Worm (Caenorhabditis elegans) whole organism, L4 larva: Measurements from ENCODE around the gene T19D2.13.

Experiments used
- F26F4.8 ChIP-seq: fragments of 200-800 bp; sonication (Bioruptor generic); conservative IDR thresholded peaks from 2 replicates; pipeline ENCODE4 v1.3.6; 2022; ENCODE audit warnings: missing genetic modification characterization, missing compliant biosample characterization
- T26A8.4 ChIP-seq: fragments of 200-800 bp; sonication (Bioruptor generic); IDR thresholded peaks from 2 replicates; pipeline ENCODE4 v1.3.6; 2022; ENCODE audit warnings: missing genetic modification characterization, missing compliant biosample characterization
- Y105C5A.15 ChIP-seq: fragments of 200-800 bp; sonication (Bioruptor generic); IDR thresholded peaks from 2 replicates; pipeline ENCODE4 v1.3.6; 2022; ENCODE audit warnings: missing genetic modification characterization, missing compliant biosample characterization
- Y48G9A.11 ChIP-seq: fragments of 200-800 bp; sonication (Bioruptor generic); IDR thresholded peaks from 2 replicates; pipeline ENCODE4 v1.3.6; 2022; ENCODE audit warnings: missing genetic modification reagents, missing genetic modification characterization, missing compliant biosample characterization
- Y5F2A.4 ChIP-seq: fragments of 200-800 bp; sonication (Bioruptor generic); optimal IDR thresholded peaks from 2 replicates; lab custom pipeline; 2018; ENCODE audit warnings: mild to moderate bottlenecking, missing genetic modification characterization, missing compliant biosample characterization
- aha-1 ChIP-seq: fragments of 150-350 bp; peaks from one replicate; lab custom pipeline; 2014; ENCODE audit warnings: missing biosample characterization, missing genetic modification characterization
- aly-2 ChIP-seq: sonication (generic microtip); optimal IDR thresholded peaks from 2 replicates; lab custom pipeline; 2018; ENCODE audit warnings: missing biosample characterization, missing genetic modification characterization
- attf-4 ChIP-seq: sonication (generic microtip); optimal IDR thresholded peaks from 3 replicates; lab custom pipeline; 2017; ENCODE audit warnings: missing biosample characterization, missing genetic modification characterization
- ceh-28 ChIP-seq: fragments of 150-350 bp; optimal IDR thresholded peaks from 2 replicates; lab custom pipeline; 2014; ENCODE audit warnings: missing biosample characterization, missing genetic modification reagents, missing genetic modification characterization
- ceh-32 ChIP-seq: sonication (generic microtip); optimal IDR thresholded peaks from 2 replicates; lab custom pipeline; 2016; ENCODE audit warnings: mild to moderate bottlenecking, missing genetic modification characterization, missing compliant biosample characterization; ENCODE audit not compliant: poor library complexity
- ceh-44 ChIP-seq: fragments of 200-800 bp; sonication (Bioruptor generic); IDR thresholded peaks from 2 replicates; pipeline ENCODE4 v1.3.6; 2022; ENCODE audit warnings: missing genetic modification reagents, missing genetic modification characterization, missing compliant biosample characterization
- ceh-62 ChIP-seq: sonication (generic microtip); optimal IDR thresholded peaks from 2 replicates; lab custom pipeline; 2017; ENCODE audit warnings: missing biosample characterization, missing genetic modification characterization
- ces-1 ChIP-seq: fragments of 150-350 bp; sonication (generic microtip); optimal IDR thresholded peaks from 4 replicates; lab custom pipeline; 2014; ENCODE audit warnings: missing biosample characterization, missing genetic modification reagents, missing genetic modification characterization
- cey-2 ChIP-seq: sonication (generic microtip); optimal IDR thresholded peaks from 3 replicates; lab custom pipeline; 2017; ENCODE audit warnings: missing genetic modification characterization, mild to moderate bottlenecking, missing compliant biosample characterization, antibody characterized with exemption, borderline replicate concordance; ENCODE audit not compliant: insufficient read depth
- ctbp-1 ChIP-seq: fragments of 200-800 bp; sonication (Bioruptor generic); IDR thresholded peaks from 2 replicates; pipeline ENCODE4 v1.3.6; 2022; ENCODE audit warnings: missing genetic modification reagents, missing genetic modification characterization, missing compliant biosample characterization
- daf-12 ChIP-seq: fragments of 150-350 bp; optimal IDR thresholded peaks from 2 replicates; lab custom pipeline; 2014; ENCODE audit warnings: missing biosample characterization, missing genetic modification reagents, missing genetic modification characterization
- daf-16 ChIP-seq, 3 experiments: sonication (generic microtip); optimal IDR thresholded peaks; 2 replicates each; lab custom pipeline; 2016 to 2017; ENCODE audit warnings: missing genetic modification characterization in 3 of 3, missing genetic modification reagents in 3 of 3, mild to moderate bottlenecking in 2 of 3, missing compliant biosample characterization in 2 of 3, missing biosample characterization in 1 of 3, moderate library complexity in 1 of 3
- daf-19 ChIP-seq: fragments of 200-800 bp; sonication (Bioruptor generic); conservative IDR thresholded peaks from 2 replicates; pipeline ENCODE4 v1.3.6; 2022; ENCODE audit warnings: missing genetic modification characterization, missing compliant biosample characterization
- dmd-8 ChIP-seq: fragments of 200-800 bp; sonication (Bioruptor generic); IDR thresholded peaks from 2 replicates; pipeline ENCODE4 v1.3.6; 2022; ENCODE audit warnings: missing genetic modification characterization, missing compliant biosample characterization
- dmd-9 ChIP-seq: fragments of 200-800 bp; sonication (Bioruptor generic); IDR thresholded peaks from 2 replicates; pipeline ENCODE4 v1.3.6; 2022; ENCODE audit warnings: missing genetic modification reagents, missing genetic modification characterization, missing compliant biosample characterization
- dpl-1 ChIP-seq: fragments of 150-350 bp; optimal IDR thresholded peaks from 2 replicates; lab custom pipeline; 2014; ENCODE audit warnings: missing biosample characterization, missing genetic modification reagents, missing genetic modification characterization
- dve-1 ChIP-seq: sonication (generic microtip); optimal IDR thresholded peaks from 2 replicates; lab custom pipeline; 2017; ENCODE audit warnings: antibody characterized with exemption, mild to moderate bottlenecking, missing genetic modification characterization, missing compliant biosample characterization; ENCODE audit not compliant: insufficient read depth
- gei-8 ChIP-seq: fragments of 200-800 bp; sonication (Bioruptor generic); optimal IDR thresholded peaks from 2 replicates; lab custom pipeline; 2018; ENCODE audit warnings: mild to moderate bottlenecking, missing genetic modification characterization, missing compliant biosample characterization
- hlh-30 ChIP-seq: sonication (generic microtip); optimal IDR thresholded peaks from 2 replicates; lab custom pipeline; 2017; ENCODE audit warnings: antibody characterized with exemption, mild to moderate bottlenecking, missing genetic modification characterization, missing compliant biosample characterization; ENCODE audit not compliant: insufficient read depth
- hmg-1.1 ChIP-seq: fragments of 200-800 bp; sonication (Bioruptor generic); IDR thresholded peaks from 2 replicates; pipeline ENCODE4 v1.3.6; 2022; ENCODE audit warnings: missing genetic modification reagents, missing genetic modification characterization, missing compliant biosample characterization
- jun-1 ChIP-seq: fragments of 150-350 bp; optimal IDR thresholded peaks from 2 replicates; lab custom pipeline; 2014; ENCODE audit warnings: missing biosample characterization, missing genetic modification reagents, missing genetic modification characterization
- lim-7 ChIP-seq: fragments of 200-800 bp; sonication (Bioruptor generic); IDR thresholded peaks from 2 replicates; pipeline ENCODE4 v1.3.6; 2022; ENCODE audit warnings: missing genetic modification characterization, missing compliant biosample characterization
- lin-38 ChIP-seq: fragments of 200-800 bp; sonication (Bioruptor generic); IDR thresholded peaks from 2 replicates; pipeline ENCODE4 v1.3.6; 2022; ENCODE audit warnings: missing genetic modification reagents, missing genetic modification characterization, missing compliant biosample characterization
- lsy-2 ChIP-seq, 2 experiments: fragments of 150-350 bp in 1 of 2; sonication (generic microtip) in 1 of 2; optimal IDR thresholded peaks; 2 replicates each; lab custom pipeline; 2014 to 2017; ENCODE audit warnings: missing biosample characterization in 2 of 2, missing genetic modification characterization in 2 of 2
- madf-5 ChIP-seq, 2 experiments: fragments of 200-800 bp; sonication (Bioruptor generic); IDR thresholded peaks; 2 replicates each; pipeline ENCODE4 v1.3.6; 2022; ENCODE audit warnings: missing compliant biosample characterization in 2 of 2, missing genetic modification characterization in 2 of 2
- mdl-1 ChIP-seq, 2 experiments: fragments of 150-350 bp in 1 of 2; sonication (generic microtip) in 1 of 2; optimal IDR thresholded peaks; 2 replicates each; lab custom pipeline; 2014 to 2017; ENCODE audit warnings: missing biosample characterization in 2 of 2, missing genetic modification characterization in 2 of 2
- mxl-2 ChIP-seq: fragments of 200-800 bp; sonication (Bioruptor generic); conservative IDR thresholded peaks from 2 replicates; pipeline ENCODE4 v1.3.6; 2022; ENCODE audit warnings: missing genetic modification reagents, missing genetic modification characterization, missing compliant biosample characterization
- nhr-10 ChIP-seq: fragments of 150-350 bp; optimal IDR thresholded peaks from 2 replicates; lab custom pipeline; 2014; ENCODE audit warnings: missing biosample characterization, missing genetic modification characterization
- nhr-28 ChIP-seq: fragments of 150-350 bp; optimal IDR thresholded peaks from 2 replicates; lab custom pipeline; 2014; ENCODE audit warnings: missing biosample characterization, missing genetic modification characterization
- nhr-76 ChIP-seq: fragments of 150-350 bp; optimal IDR thresholded peaks from 2 replicates; lab custom pipeline; 2014; ENCODE audit warnings: missing biosample characterization, missing genetic modification characterization
- nhr-77 ChIP-seq: fragments of 150-350 bp; optimal IDR thresholded peaks from 2 replicates; lab custom pipeline; 2014; ENCODE audit warnings: missing biosample characterization, missing genetic modification characterization
- pha-4 ChIP-seq, 2 experiments: fragments of 150-350 bp in 1 of 2; fragments of 200-800 bp in 1 of 2; sonication (Bioruptor generic) in 1 of 2; IDR thresholded peaks in 1 of 2; optimal IDR thresholded peaks in 1 of 2; 2 replicates each; pipeline versions ENCODE4 v1.3.6 to Lab custom; 2014 to 2022; ENCODE audit warnings: missing genetic modification characterization in 2 of 2, missing genetic modification reagents in 2 of 2, missing biosample characterization in 1 of 2, missing compliant biosample characterization in 1 of 2
- sdz-12 ChIP-seq: fragments of 200-800 bp; sonication (Bioruptor generic); optimal IDR thresholded peaks from 2 replicates; lab custom pipeline; 2018; ENCODE audit warnings: mild to moderate bottlenecking, missing genetic modification characterization, missing compliant biosample characterization
- set-16 ChIP-seq: fragments of 200-800 bp; sonication (Bioruptor generic); IDR thresholded peaks from 2 replicates; pipeline ENCODE4 v1.3.6; 2022; ENCODE audit warnings: missing genetic modification reagents, missing genetic modification characterization, missing compliant biosample characterization
- spr-3 ChIP-seq: fragments of 200-800 bp; sonication (Bioruptor generic); optimal IDR thresholded peaks from 2 replicates; lab custom pipeline; 2018; ENCODE audit warnings: mild to moderate bottlenecking, missing genetic modification characterization, missing compliant biosample characterization
- unc-130 ChIP-seq: sonication (generic microtip); optimal IDR thresholded peaks from 2 replicates; lab custom pipeline; 2016; ENCODE audit warnings: missing genetic modification reagents, missing genetic modification characterization, missing compliant biosample characterization
- unc-39 ChIP-seq: sonication (generic microtip); optimal IDR thresholded peaks from 2 replicates; lab custom pipeline; 2017; ENCODE audit warnings: missing biosample characterization, missing genetic modification characterization
- vab-7 ChIP-seq: fragments of 200-800 bp; sonication (Bioruptor generic); IDR thresholded peaks from 2 replicates; pipeline ENCODE4 v1.3.6; 2022; ENCODE audit warnings: missing genetic modification reagents, missing genetic modification characterization, missing compliant biosample characterization
- zfp-2 ChIP-seq: sonication (generic microtip); optimal IDR thresholded peaks from 2 replicates; lab custom pipeline; 2016; ENCODE audit warnings: mild to moderate bottlenecking, missing genetic modification characterization, missing compliant biosample characterization
- zfp-3 ChIP-seq: fragments of 200-800 bp; sonication (Bioruptor generic); conservative IDR thresholded peaks from 2 replicates; pipeline ENCODE4 v1.3.6; 2022; ENCODE audit warnings: missing genetic modification reagents, missing genetic modification characterization, missing compliant biosample characterization
- ztf-11 ChIP-seq: fragments of 150-350 bp; optimal IDR thresholded peaks from 2 replicates; lab custom pipeline; 2014; ENCODE audit warnings: missing biosample characterization, missing genetic modification characterization

The T19D2.13 gene

DNA sequence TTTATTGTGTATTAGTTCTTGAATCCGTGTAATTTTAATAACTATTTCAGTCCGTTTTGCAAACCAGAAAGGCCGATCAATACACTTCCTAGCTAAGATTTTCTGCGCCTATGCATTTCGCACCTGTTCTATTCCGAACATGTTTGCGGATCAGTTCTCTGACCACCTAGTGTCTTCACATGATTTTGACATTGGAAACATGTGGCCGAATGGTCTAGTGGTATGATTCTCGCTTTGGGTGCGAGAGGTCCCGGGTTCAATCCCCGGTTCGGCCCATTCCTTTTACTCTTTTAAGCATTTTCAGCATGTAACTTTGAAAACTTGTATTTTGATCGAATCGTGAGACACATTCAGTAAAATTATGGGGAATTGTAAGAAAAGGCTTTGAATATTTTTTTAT, 27.2 kb upstream of the T19D2.13 start (continued):
- TF ChIP-seq daf-16 (GFP tag; optimal IDR thresholded peaks at IDR 0.05; lab: Kevin White, UChicago) (peak in 1 of 2 experiments; percentile 24), daf-16 (tag; optimal IDR thresholded peaks at IDR 0.05; lab: Kevin White, UChicago) (peak; percentile 13), pha-4 (GFP tag; IDR thresholded peaks at IDR 0.05; lab: Robert Waterston, UW) (peak; percentile 84), pha-4 (tag; optimal IDR thresholded peaks at IDR 0.05; lab: Kevin White, UChicago) (no peak), T26A8.4 (GFP tag; lab: Robert Waterston, UW) (peak; percentile 18), ceh-32 (no peak), daf-19 (GFP tag; lab: Robert Waterston, UW) (no peak), hmg-1.1 (GFP tag; lab: Robert Waterston, UW) (peak; percentile 15), nhr-10 (tag; lab: Kevin White, UChicago) (no peak), ces-1 (GFP tag; lab: Kevin White, UChicago) (no peak), nhr-28 (no peak), lim-7 (GFP tag; lab: Robert Waterston, UW) (peak; percentile 82), nhr-77 (tag; lab: Kevin White, UChicago) (no peak)

DNA sequence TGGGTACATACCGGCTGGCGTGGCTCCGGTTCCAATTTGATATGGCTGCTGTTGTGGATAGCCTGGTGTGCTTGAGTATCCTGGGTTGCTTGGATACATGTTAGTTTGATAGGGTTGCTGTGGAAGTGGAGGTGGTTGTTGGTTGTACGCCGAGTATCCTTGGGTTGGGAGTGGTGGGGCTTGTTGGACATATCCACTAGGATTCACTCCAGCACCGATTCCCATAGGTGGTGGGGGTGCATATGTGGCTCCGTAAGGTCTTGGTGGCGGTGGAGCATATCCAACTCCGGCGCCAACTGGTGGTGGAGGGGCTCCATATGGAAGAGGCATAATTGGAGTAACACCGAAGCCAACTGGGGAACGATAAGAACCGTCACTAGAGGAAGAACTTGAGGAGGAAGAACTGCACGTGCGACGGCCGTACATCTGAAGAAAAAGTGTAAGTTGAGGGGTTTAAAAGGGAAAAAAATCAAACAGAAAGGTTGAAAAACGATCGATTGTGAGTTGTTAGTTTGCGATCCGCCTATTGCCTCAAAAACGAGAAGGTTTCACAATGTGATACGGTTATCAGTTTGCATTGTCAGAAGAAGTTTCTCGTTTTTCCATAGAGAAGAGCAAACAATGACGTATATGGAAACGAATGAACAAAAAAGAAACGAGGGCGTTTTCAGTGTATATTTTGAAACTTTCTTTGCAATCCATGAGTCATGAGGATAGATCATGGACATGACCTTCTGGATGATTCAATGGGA, 26.2 kb upstream of the T19D2.13 start, which contains the start of gene C16B8.3:
C16B8.3 (minus strand) TSS at position 426 of the 752 bp plus-strand sequence.
- TF ChIP-seq F26F4.8 (GFP tag; lab: Robert Waterston, UW) (no peak), pha-4 (GFP tag; IDR thresholded peaks at IDR 0.05; lab: Robert Waterston, UW) (no peak), pha-4 (tag; optimal IDR thresholded peaks at IDR 0.05; lab: Kevin White, UChicago) (no peak), hlh-30 (peak; percentile 48), ctbp-1 (no peak), unc-39 (tag; lab: Kevin White, UChicago) (no peak), zfp-2 (tag; lab: Kevin White, UChicago) (no peak), daf-19 (GFP tag; lab: Robert Waterston, UW) (no peak), Y5F2A.4 (GFP tag; lab: Kevin White, UChicago) (no peak), nhr-10 (tag; lab: Kevin White, UChicago) (no peak), zfp-3 (no peak), Y48G9A.11 (GFP tag; lab: Robert Waterston, UW) (no peak), unc-130 (GFP tag; lab: Kevin White, UChicago) (no peak), spr-3 (GFP tag; lab: Kevin White, UChicago) (no peak), nhr-28 (peak; percentile 66), lsy-2 (tag; optimal IDR thresholded peaks at IDR 0.05; lab: Kevin White, UChicago) (no peak), daf-12 (no peak), cey-2 (tag; lab: Kevin White, UChicago) (no peak), aly-2 (no peak), lin-38 (GFP tag; lab: Robert Waterston, UW) (no peak), Y105C5A.15 (GFP tag; lab: Robert Waterston, UW) (no peak), set-16 (peak; percentile 36), jun-1 (tag; lab: Kevin White, UChicago) (no peak), mdl-1 (tag; optimal IDR thresholded peaks at IDR 0.05; lab: Kevin White, UChicago) (peak in 1 of 2 experiments; percentile 66), dmd-8 (GFP tag; lab: Robert Waterston, UW) (no peak), dmd-9 (GFP tag; lab: Robert Waterston, UW) (no peak), dpl-1 (no peak), sdz-12 (GFP tag; lab: Kevin White, UChicago) (no peak), ceh-44 (GFP tag; lab: Robert Waterston, UW) (no peak), ceh-62 (tag; lab: Kevin White, UChicago) (no peak), ceh-28 (tag; lab: Kevin White, UChicago) (no peak), nhr-76 (no peak), mxl-2 (GFP tag; lab: Robert Waterston, UW) (no peak), attf-4 (tag; lab: Kevin White, UChicago) (no peak), dve-1 (peak; percentile 63), ztf-11 (no peak), madf-5 (GFP tag; IDR thresholded peaks at IDR 0.05; lab: Robert Waterston, UW) (0 out of 4 replicates have a peak, but pooled peaks of 1 of the 2 experiments have one; percentile 50), gei-8 (GFP tag; lab: Kevin White, UChicago) (no peak), daf-16 (GFP tag; optimal IDR thresholded peaks at IDR 0.05; lab: Kevin White, UChicago) (no peak), daf-16 (tag; optimal IDR thresholded peaks at IDR 0.05; lab: Kevin White, UChicago) (peak; percentile 66), vab-7 (GFP tag; lab: Robert Waterston, UW) (no peak), aha-1 (peak; percentile 48)
